Worm (Caenorhabditis elegans): ENCODE measurements around the gene mrpl-30.

mrpl-30 gene

ce11 chrIII:2368424-2368823 lies 42.4 kb downstream of the mrpl-30 start, which contains the start of gene H04J21.4:
Gene H04J21.4 (minus strand): TSS chrIII:2368524.
- TF ChIP-seq flt-1 (GFP tag; IDR thresholded peaks at IDR 0.05) (no peak), hmbx-1 (tag; optimal IDR thresholded peaks at IDR 0.05) (no peak), pes-1 (GFP tag; IDR thresholded peaks at IDR 0.05) (no peak), tra-4 (tag; optimal IDR thresholded peaks at IDR 0.05) (no peak), B0310.2 (tag; optimal IDR thresholded peaks at IDR 0.05) (no peak), tbx-37 (GFP tag; conservative IDR thresholded peaks at IDR 0.05) (no peak), ama-1 (optimal IDR thresholded peaks at IDR 0.05) (no peak), scrt-1 (GFP tag; IDR thresholded peaks at IDR 0.05) (no peak), tbx-11 (GFP tag; IDR thresholded peaks at IDR 0.05) (no peak), ceh-36 (tag; optimal IDR thresholded peaks at IDR 0.05) (no peak), hmg-4 (GFP tag; optimal IDR thresholded peaks at IDR 0.05) (no peak), ets-7 (tag; optimal IDR thresholded peaks at IDR 0.05) (no peak), hnd-1 (tag; optimal IDR thresholded peaks at IDR 0.05) (no peak), sea-1 (GFP tag; conservative IDR thresholded peaks at IDR 0.05) (no peak), aly-1 (tag; optimal IDR thresholded peaks at IDR 0.05) (no peak), ceh-13 (GFP tag; optimal IDR thresholded peaks at IDR 0.05) (no peak), F13C5.2 (tag; optimal IDR thresholded peaks at IDR 0.05) (no peak)

DNA sequence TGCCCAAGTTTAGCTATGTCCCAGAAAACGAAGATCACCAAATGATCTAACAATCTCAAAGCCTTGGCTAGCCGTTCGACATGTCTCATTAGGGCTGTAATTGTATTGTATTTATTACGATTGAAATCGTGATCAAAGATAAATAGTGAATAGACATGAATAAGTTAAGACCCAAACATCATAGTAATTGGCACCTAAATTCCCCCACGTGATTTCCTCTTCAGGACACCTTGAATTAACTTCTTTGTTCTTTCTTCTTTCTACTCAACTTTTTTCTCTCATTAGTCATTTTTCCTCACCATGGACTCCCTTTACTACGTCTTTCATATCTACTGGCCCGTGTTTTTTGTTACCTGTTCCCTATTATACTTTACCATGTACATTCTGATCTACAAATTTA lies 48.1 kb downstream of the mrpl-30 start, which contains the start of gene srd-69:
Gene srd-69 (plus strand): TSS at position 301 of the 400 bp plus-strand sequence.
- no peak for TF ChIP-seq ceh-13 (GFP tag; optimal IDR thresholded peaks at IDR 0.05)
- no peak for TF ChIP-seq hmg-4 (GFP tag; optimal IDR thresholded peaks at IDR 0.05)
